Worm (Caenorhabditis elegans) whole organism, late embryonic: ENCODE measurements around the gene math-31.

ENCODE experiments used
- ama-1 ChIP-seq: fragments of 150-350 bp; optimal IDR thresholded peaks from 2 replicates; lab custom pipeline; 2014
- che-1 ChIP-seq: sonication (generic microtip); optimal IDR thresholded peaks from 2 replicates; lab custom pipeline; 2016; ENCODE audit warnings: mild to moderate bottlenecking, missing genetic modification characterization, missing compliant biosample characterization
- hlh-30 ChIP-seq: sonication (generic microtip); optimal IDR thresholded peaks from 2 replicates; lab custom pipeline; 2017; ENCODE audit warnings: antibody characterized with exemption, missing genetic modification characterization, missing compliant biosample characterization; ENCODE audit not compliant: insufficient read depth
- pha-4 ChIP-seq: fragments of 150-350 bp; optimal IDR thresholded peaks from 2 replicates; lab custom pipeline; 2018; ENCODE audit warnings: missing biosample characterization, missing genetic modification reagents, missing genetic modification characterization
- pqm-1 ChIP-seq: sonication (generic microtip); optimal IDR thresholded peaks from 2 replicates; lab custom pipeline; 2016; ENCODE audit warnings: missing genetic modification characterization, missing compliant biosample characterization
- ref-2 ChIP-seq: sonication (generic microtip); optimal IDR thresholded peaks from 2 replicates; lab custom pipeline; 2016; ENCODE audit warnings: missing genetic modification characterization, missing compliant biosample characterization
- unc-55 ChIP-seq: sonication (generic microtip); optimal IDR thresholded peaks from 2 replicates; lab custom pipeline; 2017; ENCODE audit warnings: missing biosample characterization, missing genetic modification reagents, missing genetic modification characterization
- zip-5 ChIP-seq: sonication (generic microtip); optimal IDR thresholded peaks from 2 replicates; lab custom pipeline; 2016; ENCODE audit warnings: missing genetic modification characterization, missing compliant biosample characterization

DNA sequence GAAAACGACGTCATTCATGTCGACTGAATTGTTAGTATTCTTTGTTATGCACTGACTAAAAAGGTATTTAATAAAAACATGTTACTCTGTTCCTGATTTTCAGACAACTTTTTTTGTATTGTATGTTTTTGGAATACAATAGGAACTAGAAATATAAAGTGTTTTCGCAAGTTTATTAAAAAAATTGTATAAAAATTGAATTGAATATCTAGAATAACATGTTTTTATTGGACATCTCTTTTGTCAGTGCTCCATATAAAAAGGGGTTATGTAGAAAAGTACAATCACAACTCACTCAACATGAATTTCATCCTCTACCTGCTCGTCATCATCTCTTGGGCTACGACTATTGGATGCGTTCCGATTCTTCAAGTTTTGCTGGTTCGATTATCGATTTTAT lies 17.4 kb downstream of the math-31 start, which contains the start of gene C46F9.5:
- no peak for TF ChIP-seq zip-5
- no peak for TF ChIP-seq pqm-1 (tag; lab: Kevin White, UChicago)
- TF ChIP-seq hlh-30 (tag; lab: Kevin White, UChicago) = no peak
- TF ChIP-seq che-1 = no peak
- TF ChIP-seq ama-1 (lab: Kevin White, UChicago) = no peak
- no peak for TF ChIP-seq unc-55 (GFP tag; lab: Kevin White, UChicago)
- TF ChIP-seq pha-4 (tag; lab: Kevin White, UChicago) = no peak
- TF ChIP-seq ref-2 = no peak
